Worm (Caenorhabditis elegans) whole organism, L4 larva: Measurements from ENCODE around the gene F47B8.14.

Experiments
- D1046.2 ChIP-seq: fragments of 200-800 bp; sonication (Bioruptor generic); IDR thresholded peaks from 2 replicates; pipeline ENCODE4 v1.3.6; 2022; ENCODE audit warnings: missing genetic modification characterization, missing compliant biosample characterization
- F10B5.3 ChIP-seq: sonication (generic microtip); optimal IDR thresholded peaks from 2 replicates; lab custom pipeline; 2016; ENCODE audit warnings: mild to moderate bottlenecking, missing genetic modification characterization, missing compliant biosample characterization
- F37D6.2 ChIP-seq: sonication (generic microtip); optimal IDR thresholded peaks from 2 replicates; lab custom pipeline; 2016; ENCODE audit warnings: mild to moderate bottlenecking, missing genetic modification characterization, missing compliant biosample characterization
- Y105C5A.15 ChIP-seq: fragments of 200-800 bp; sonication (Bioruptor generic); IDR thresholded peaks from 2 replicates; pipeline ENCODE4 v1.3.6; 2022; ENCODE audit warnings: missing genetic modification characterization, missing compliant biosample characterization
- ZK337.2 ChIP-seq: fragments of 200-800 bp; sonication (Bioruptor generic); IDR thresholded peaks from 2 replicates; pipeline ENCODE4 v1.3.6; 2022; ENCODE audit warnings: missing genetic modification reagents, missing genetic modification characterization, missing compliant biosample characterization
- aha-1 ChIP-seq: fragments of 150-350 bp; peaks from one replicate; lab custom pipeline; 2014; ENCODE audit warnings: missing biosample characterization, missing genetic modification characterization
- daf-16 ChIP-seq, 3 experiments: sonication (generic microtip); optimal IDR thresholded peaks; 2 replicates each; lab custom pipeline; 2016 to 2017; ENCODE audit warnings: missing genetic modification characterization in 3 of 3, missing genetic modification reagents in 3 of 3, mild to moderate bottlenecking in 2 of 3, missing compliant biosample characterization in 2 of 3, missing biosample characterization in 1 of 3, moderate library complexity in 1 of 3
- daf-19 ChIP-seq: fragments of 200-800 bp; sonication (Bioruptor generic); conservative IDR thresholded peaks from 2 replicates; pipeline ENCODE4 v1.3.6; 2022; ENCODE audit warnings: missing genetic modification characterization, missing compliant biosample characterization
- dmd-6 ChIP-seq: fragments of 200-800 bp; sonication (Bioruptor generic); IDR thresholded peaks from 2 replicates; pipeline ENCODE4 v1.3.6; 2022; ENCODE audit warnings: missing genetic modification reagents, missing genetic modification characterization, missing compliant biosample characterization
- dmd-8 ChIP-seq: fragments of 200-800 bp; sonication (Bioruptor generic); IDR thresholded peaks from 2 replicates; pipeline ENCODE4 v1.3.6; 2022; ENCODE audit warnings: missing genetic modification characterization, missing compliant biosample characterization
- egl-27 ChIP-seq: sonication (generic microtip); optimal IDR thresholded peaks from 3 replicates; lab custom pipeline; 2017; ENCODE audit warnings: missing biosample characterization, missing genetic modification reagents, missing genetic modification characterization
- fkh-10 ChIP-seq: fragments of 150-350 bp; optimal IDR thresholded peaks from 2 replicates; lab custom pipeline; 2014; ENCODE audit warnings: missing biosample characterization, missing genetic modification reagents, missing genetic modification characterization
- hif-1 ChIP-seq, 2 experiments: sonication (generic microtip); optimal IDR thresholded peaks; 2 replicates each; lab custom pipeline; 2016 to 2017; ENCODE audit warnings: missing compliant biosample characterization in 2 of 2, missing genetic modification characterization in 2 of 2, missing genetic modification reagents in 2 of 2, missing genotype in 2 of 2, mild to moderate bottlenecking in 1 of 2
- hlh-11 ChIP-seq: fragments of 200-800 bp; sonication (Bioruptor generic); optimal IDR thresholded peaks from 2 replicates; lab custom pipeline; 2018; ENCODE audit warnings: mild to moderate bottlenecking, missing genetic modification characterization, missing compliant biosample characterization
- hlh-30 ChIP-seq: sonication (generic microtip); optimal IDR thresholded peaks from 2 replicates; lab custom pipeline; 2017; ENCODE audit warnings: antibody characterized with exemption, mild to moderate bottlenecking, missing genetic modification characterization, missing compliant biosample characterization; ENCODE audit not compliant: insufficient read depth
- lin-38 ChIP-seq: fragments of 200-800 bp; sonication (Bioruptor generic); IDR thresholded peaks from 2 replicates; pipeline ENCODE4 v1.3.6; 2022; ENCODE audit warnings: missing genetic modification reagents, missing genetic modification characterization, missing compliant biosample characterization
- mep-1 ChIP-seq: fragments of 150-350 bp; sonication (generic microtip); optimal IDR thresholded peaks from 3 replicates; lab custom pipeline; 2014; ENCODE audit warnings: missing biosample characterization, missing genetic modification characterization
- mxl-3 ChIP-seq: fragments of 200-800 bp; sonication (Bioruptor generic); optimal IDR thresholded peaks from 2 replicates; lab custom pipeline; 2018; ENCODE audit warnings: mild to moderate bottlenecking, missing genetic modification characterization, missing compliant biosample characterization
- nhr-102 ChIP-seq: sonication (generic microtip); optimal IDR thresholded peaks from 2 replicates; lab custom pipeline; 2016; ENCODE audit warnings: mild to moderate bottlenecking, missing genetic modification characterization, moderate library complexity, missing compliant biosample characterization
- nhr-11 ChIP-seq: fragments of 150-350 bp; optimal IDR thresholded peaks from 2 replicates; lab custom pipeline; 2014; ENCODE audit warnings: missing biosample characterization, missing genetic modification characterization
- nhr-28 ChIP-seq: fragments of 150-350 bp; optimal IDR thresholded peaks from 2 replicates; lab custom pipeline; 2014; ENCODE audit warnings: missing biosample characterization, missing genetic modification characterization
- nhr-42 ChIP-seq: fragments of 200-800 bp; sonication (Bioruptor generic); IDR thresholded peaks from 2 replicates; pipeline ENCODE4 v1.3.6; 2022; ENCODE audit warnings: missing genetic modification characterization, missing compliant biosample characterization
- set-16 ChIP-seq: fragments of 200-800 bp; sonication (Bioruptor generic); IDR thresholded peaks from 2 replicates; pipeline ENCODE4 v1.3.6; 2022; ENCODE audit warnings: missing genetic modification reagents, missing genetic modification characterization, missing compliant biosample characterization
- skn-1 ChIP-seq: fragments of 150-350 bp; optimal IDR thresholded peaks from 2 replicates; lab custom pipeline; 2014; ENCODE audit warnings: missing biosample characterization, missing genetic modification characterization
- snpc-1.2 ChIP-seq: fragments of 200-800 bp; sonication (Bioruptor generic); IDR thresholded peaks from 2 replicates; pipeline ENCODE4 v1.3.6; 2022; ENCODE audit warnings: missing genetic modification reagents, missing genetic modification characterization, missing compliant biosample characterization
- tag-97 ChIP-seq: fragments of 200-800 bp; sonication (Bioruptor generic); IDR thresholded peaks from 2 replicates; pipeline ENCODE4 v1.3.6; 2022; ENCODE audit warnings: missing genetic modification characterization, missing compliant biosample characterization
- unc-62 ChIP-seq, 3 experiments: fragments of 150-350 bp in 1 of 3; sonication (generic microtip); optimal IDR thresholded peaks in 2 of 3; peaks in 1 of 3; 1 replicate in 1 of 3; 2 replicates in 2 of 3; lab custom pipeline; 2014 to 2017; ENCODE audit warnings: missing biosample characterization in 3 of 3, missing genetic modification characterization in 3 of 3, missing genetic modification reagents in 3 of 3, missing genotype in 1 of 3
- zfp-3 ChIP-seq: fragments of 200-800 bp; sonication (Bioruptor generic); conservative IDR thresholded peaks from 2 replicates; pipeline ENCODE4 v1.3.6; 2022; ENCODE audit warnings: missing genetic modification reagents, missing genetic modification characterization, missing compliant biosample characterization
- ztf-7 ChIP-seq: fragments of 150-350 bp; optimal IDR thresholded peaks from 2 replicates; lab custom pipeline; 2014; ENCODE audit warnings: missing biosample characterization, missing genetic modification characterization

F47B8.14 gene

DNA sequence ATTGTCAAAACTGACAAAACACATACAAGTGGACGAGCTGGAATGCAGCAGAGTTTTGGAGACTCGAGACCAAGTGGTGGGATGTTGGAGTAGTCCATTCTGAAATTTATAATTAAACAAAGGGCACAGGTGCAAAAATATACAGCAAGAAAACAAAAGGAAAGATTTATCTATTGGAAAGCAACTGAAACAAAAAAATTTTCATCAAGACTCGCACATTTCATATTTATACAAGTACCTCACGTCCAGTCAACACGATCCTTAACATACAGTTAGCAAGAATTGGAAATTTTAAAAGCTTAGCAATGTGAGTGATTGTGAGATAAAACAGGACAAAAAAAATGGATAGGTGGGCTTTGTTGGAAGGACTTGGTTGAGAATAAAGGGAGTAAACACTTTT, 6.1 kb upstream of the F47B8.14 start, which contains the start of gene F47B8.1:
F47B8.1 (minus strand) TSS at position 101 of the 400 bp plus-strand sequence.
- peak in 1 of 2 experiments; percentile 19 for TF ChIP-seq unc-62 (GFP tag; optimal IDR thresholded peaks at IDR 0.05 in 1 of 2; lab: Kevin White, UChicago)
- no peak for TF ChIP-seq unc-62 (tag; optimal IDR thresholded peaks at IDR 0.05; lab: Kevin White, UChicago)
- no peak for TF ChIP-seq zfp-3
- no peak for TF ChIP-seq snpc-1.2

DNA sequence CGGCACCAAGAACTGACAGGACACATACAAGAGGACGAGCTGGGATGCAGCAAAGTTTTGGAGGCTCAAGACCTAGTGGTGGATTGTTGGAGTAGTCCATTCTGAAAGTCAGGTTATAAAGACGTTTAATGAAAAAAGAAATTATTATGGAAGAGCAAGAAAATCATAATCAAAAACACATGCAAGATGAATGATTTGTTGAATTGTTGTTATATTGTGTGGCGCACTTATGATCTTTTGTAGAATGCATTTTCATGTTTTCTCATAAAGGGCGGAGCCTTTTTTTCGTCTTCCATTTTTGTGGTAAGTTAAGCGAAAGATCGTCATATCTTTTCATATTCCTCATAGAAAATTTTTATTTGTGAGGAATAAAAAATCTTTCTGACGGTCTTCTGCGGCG, 3.8 kb upstream of the F47B8.14 start, which contains the start of gene F47B8.2:
F47B8.2 (minus strand) TSS at position 101 of the 400 bp plus-strand sequence.
- no peak for TF ChIP-seq hlh-11 (tag; lab: Kevin White, UChicago)
- TF ChIP-seq mxl-3 (GFP tag; lab: Kevin White, UChicago) = no peak
- TF ChIP-seq daf-16 (GFP tag; optimal IDR thresholded peaks at IDR 0.05; lab: Kevin White, UChicago) = no peak
- TF ChIP-seq daf-16 (tag; optimal IDR thresholded peaks at IDR 0.05; lab: Kevin White, UChicago) = no peak
- TF ChIP-seq F10B5.3 (tag; lab: Kevin White, UChicago) = no peak
- no peak for TF ChIP-seq F37D6.2 (tag; lab: Kevin White, UChicago)
- no peak for TF ChIP-seq skn-1 (tag; lab: Kevin White, UChicago)
- no peak for TF ChIP-seq ZK337.2 (GFP tag; lab: Robert Waterston, UW)

DNA sequence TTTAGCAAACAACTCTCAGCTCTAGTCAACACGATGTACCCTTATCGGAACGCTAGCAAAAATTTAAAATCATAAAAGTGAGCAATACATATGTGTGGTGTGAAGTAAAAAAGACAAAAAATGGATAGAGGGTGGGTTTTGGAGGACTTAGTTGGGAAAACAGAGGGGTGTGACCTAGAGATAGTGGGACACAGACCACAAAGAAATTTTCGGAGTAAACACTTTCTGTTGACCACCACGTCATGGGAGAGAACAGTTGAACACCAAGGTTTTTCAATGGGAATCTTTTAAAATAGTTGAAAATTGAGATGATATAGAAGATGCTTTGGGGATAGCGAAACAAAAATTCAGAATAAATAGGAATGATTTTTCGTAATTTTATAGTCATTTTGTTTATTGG, 3.1 kb upstream of the F47B8.14 start:
- TF ChIP-seq hlh-30 (tag; lab: Kevin White, UChicago) (peak; percentile 47), fkh-10 (no peak), hif-1 (tag; optimal IDR thresholded peaks at IDR 0.05; lab: Kevin White, UChicago) (no peak), daf-19 (GFP tag; lab: Robert Waterston, UW) (no peak), lin-38 (GFP tag; lab: Robert Waterston, UW) (no peak), nhr-28 (tag; lab: Kevin White, UChicago) (peak; percentile 20), dmd-6 (GFP tag; lab: Robert Waterston, UW) (no peak), unc-62 (GFP tag; optimal IDR thresholded peaks at IDR 0.05 in 1 of 2; lab: Kevin White, UChicago) (no peak), unc-62 (tag; optimal IDR thresholded peaks at IDR 0.05; lab: Kevin White, UChicago) (no peak), ztf-7 (no peak), nhr-102 (tag; lab: Kevin White, UChicago) (no peak), Y105C5A.15 (no peak), egl-27 (no peak)

DNA sequence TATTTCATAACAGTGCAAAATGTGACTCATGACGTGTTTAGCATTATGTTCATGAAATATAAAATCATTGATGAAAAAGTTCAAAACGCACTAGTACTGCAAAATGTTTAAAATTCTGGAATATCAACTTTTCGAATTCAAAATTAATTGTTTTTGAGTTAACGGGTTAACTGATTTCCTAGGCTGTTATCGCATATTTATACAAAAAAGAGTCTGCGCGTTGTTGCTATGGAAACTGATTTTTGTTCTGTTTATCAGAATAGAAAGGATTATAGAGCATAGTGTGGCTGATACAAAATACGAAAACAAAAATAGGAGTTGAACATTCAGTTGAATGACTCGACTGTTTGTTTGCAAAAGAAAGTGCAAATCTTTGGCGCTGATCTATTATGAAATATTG, 2.7 kb upstream of the F47B8.14 start:
- peak; percentile 29 for TF ChIP-seq nhr-11
- no peak for TF ChIP-seq mep-1 (tag; lab: Kevin White, UChicago)

DNA sequence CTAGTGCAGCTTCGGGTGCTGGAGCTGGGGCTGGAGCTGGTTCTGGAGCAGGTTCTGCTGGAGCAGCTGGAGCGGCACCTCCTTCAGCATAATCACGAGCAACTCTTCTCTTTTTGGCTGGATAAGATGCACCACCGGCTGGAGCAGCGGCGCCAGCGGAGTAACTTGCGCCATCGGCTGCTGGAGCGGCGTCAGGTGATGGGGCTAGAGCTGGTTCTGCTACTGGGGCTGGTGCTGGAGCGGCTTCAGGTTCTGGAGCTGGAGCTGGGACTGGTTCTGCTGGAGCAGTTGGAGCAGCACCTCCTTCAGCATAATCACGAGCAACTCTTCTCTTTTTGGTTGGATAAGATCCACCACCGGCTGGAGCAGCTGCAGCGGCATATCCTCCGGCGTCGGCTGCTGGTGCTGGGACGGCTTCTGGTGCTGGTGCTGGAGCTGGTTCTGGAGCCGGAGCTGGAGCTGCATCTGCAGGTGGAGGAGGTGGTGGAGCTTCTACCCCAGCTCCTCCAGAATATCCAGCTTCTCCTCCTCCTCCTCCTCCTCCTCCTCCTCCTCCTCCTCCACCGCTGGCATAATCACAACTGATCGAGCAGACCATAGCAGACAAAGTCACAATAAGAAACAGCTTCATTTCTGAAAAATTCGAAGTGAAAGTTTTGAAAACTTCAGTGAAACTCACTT, 1.1 kb upstream of the F47B8.14 start, which contains the start of gene F47B8.13:
F47B8.13 (minus strand) TSS at position 631 of the 681 bp plus-strand sequence.
- TF ChIP-seq aha-1 (tag; lab: Kevin White, UChicago) (peak; percentile 21), fkh-10 (no peak), D1046.2 (0 out of 2 replicates have a peak, but pooled peaks have one; percentile 4), dmd-8 (GFP tag; lab: Robert Waterston, UW) (no peak), ZK337.2 (GFP tag; lab: Robert Waterston, UW) (no peak), nhr-42 (GFP tag; lab: Robert Waterston, UW) (no peak), tag-97 (GFP tag; lab: Robert Waterston, UW) (no peak), lin-38 (GFP tag; lab: Robert Waterston, UW) (no peak), set-16 (GFP tag; lab: Robert Waterston, UW) (peak; percentile 96)
